Worm (Caenorhabditis elegans) whole organism, L4 larva: Measurements from ENCODE around the gene F55C10.4.
"Not testable (repeated sequence)": the region's sequence is repeated elsewhere in the genome, so short reads cannot be mapped to it uniquely, and the experiment has no call there.

Experiments used
- Y105C5A.15 ChIP-seq: fragments of 200-800 bp; sonication (Bioruptor generic); IDR thresholded peaks from 2 replicates; pipeline ENCODE4 v1.3.6; 2022; ENCODE audit warnings: missing genetic modification characterization, missing compliant biosample characterization
- ceh-28 ChIP-seq: fragments of 150-350 bp; optimal IDR thresholded peaks from 2 replicates; lab custom pipeline; 2014; ENCODE audit warnings: missing biosample characterization, missing genetic modification reagents, missing genetic modification characterization
- daf-16 ChIP-seq, 3 experiments: sonication (generic microtip); optimal IDR thresholded peaks; 2 replicates each; lab custom pipeline; 2016 to 2017; ENCODE audit warnings: missing genetic modification characterization in 3 of 3, missing genetic modification reagents in 3 of 3, mild to moderate bottlenecking in 2 of 3, missing compliant biosample characterization in 2 of 3, missing biosample characterization in 1 of 3, moderate library complexity in 1 of 3
- dpl-1 ChIP-seq: fragments of 150-350 bp; optimal IDR thresholded peaks from 2 replicates; lab custom pipeline; 2014; ENCODE audit warnings: missing biosample characterization, missing genetic modification reagents, missing genetic modification characterization
- spr-1 ChIP-seq: sonication (generic microtip); optimal IDR thresholded peaks from 2 replicates; lab custom pipeline; 2016; ENCODE audit warnings: mild to moderate bottlenecking, missing genetic modification characterization, missing compliant biosample characterization
- spr-3 ChIP-seq: fragments of 200-800 bp; sonication (Bioruptor generic); optimal IDR thresholded peaks from 2 replicates; lab custom pipeline; 2018; ENCODE audit warnings: mild to moderate bottlenecking, missing genetic modification characterization, missing compliant biosample characterization

DNA sequence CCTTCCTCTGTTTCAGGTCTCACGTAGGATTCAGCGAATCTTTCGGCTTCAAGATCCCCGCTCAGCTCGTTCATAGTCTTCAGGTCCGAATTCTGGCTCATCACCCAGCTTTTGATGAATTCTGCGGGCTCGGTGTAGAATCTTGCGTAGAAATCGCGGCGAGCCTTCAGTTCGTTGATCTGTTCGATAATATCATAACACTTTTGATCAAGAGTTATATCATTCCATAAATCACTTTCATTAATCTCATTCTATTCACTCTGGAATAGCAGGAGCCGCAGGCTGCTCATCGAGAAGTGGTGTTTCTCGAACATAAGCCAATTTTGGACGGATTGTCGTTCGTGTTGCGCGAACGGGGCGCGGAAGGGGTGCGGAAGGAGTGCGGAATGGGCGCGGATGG, 8.5 kb downstream of the F55C10.4 start, which contains the start of gene K03B8.4:
- not testable (repeated sequence) for TF ChIP-seq Y105C5A.15 (GFP tag; lab: Robert Waterston, UW); spr-3 (GFP tag; lab: Kevin White, UChicago); dpl-1 (GFP tag; lab: Kevin White, UChicago); ceh-28 (tag; lab: Kevin White, UChicago); spr-1 (tag; lab: Kevin White, UChicago); daf-16 (GFP tag; optimal IDR thresholded peaks at IDR 0.05; lab: Kevin White, UChicago); daf-16 (tag; optimal IDR thresholded peaks at IDR 0.05; lab: Kevin White, UChicago)
